Worm (Caenorhabditis elegans): ENCODE data around the gene srw-4.

Gene srw-4

DNA sequence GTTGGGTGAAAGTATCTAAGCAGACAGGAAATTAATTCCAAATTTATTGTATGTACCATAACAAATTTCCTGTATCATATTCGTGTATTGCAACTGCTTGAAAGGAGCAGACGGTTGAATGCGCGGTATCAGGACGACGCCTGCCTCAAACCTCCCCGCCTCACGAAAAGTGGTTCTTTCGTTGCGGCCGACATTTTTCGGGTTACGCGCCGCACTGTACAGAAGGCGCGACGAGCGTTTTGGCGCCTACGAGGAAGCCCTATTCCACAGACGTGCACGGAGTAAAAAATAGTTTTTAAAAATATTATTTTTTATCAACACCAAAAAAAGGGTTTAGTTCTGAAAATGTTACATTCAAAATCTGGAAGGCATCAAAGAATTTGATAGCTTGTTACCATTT, 31.5 kb upstream of the srw-4 start:
- no peak for TF ChIP-seq lin-13 (tag; optimal IDR thresholded peaks at IDR 0.05)
- TF ChIP-seq sem-2 (GFP tag; optimal IDR thresholded peaks at IDR 0.05), result no peak

DNA sequence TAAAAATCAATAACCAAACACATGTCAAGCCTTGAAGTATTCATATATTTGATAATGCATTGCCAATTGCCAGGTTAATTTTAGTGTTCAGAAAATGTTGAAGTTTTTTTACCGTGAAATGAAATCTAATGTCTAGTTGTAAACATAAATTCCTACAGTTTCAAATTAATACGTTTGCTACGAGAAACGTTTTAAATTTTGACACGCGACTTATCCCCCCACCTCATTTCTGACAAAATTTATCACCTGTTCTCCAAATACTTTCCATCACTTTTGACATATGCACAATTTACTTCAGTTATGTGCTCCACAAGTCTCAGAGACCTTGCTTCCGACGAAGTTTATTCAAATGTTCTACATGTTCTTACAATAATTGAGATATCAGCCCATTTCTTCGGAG, 25.4 kb upstream of the srw-4 start, which contains the start of gene srh-146:
srh-146 (plus strand) TSS at position 301 of the 400 bp plus-strand sequence.
- no peak for TF ChIP-seq nhr-76 (tag; optimal IDR thresholded peaks at IDR 0.05)
- no peak for TF ChIP-seq lin-13 (tag; optimal IDR thresholded peaks at IDR 0.05)
- no peak for TF ChIP-seq ceh-83 (GFP tag; optimal IDR thresholded peaks at IDR 0.05)
- no peak for TF ChIP-seq M03D4.4 (tag; optimal IDR thresholded peaks at IDR 0.05)
- no peak for TF ChIP-seq sem-2 (GFP tag; optimal IDR thresholded peaks at IDR 0.05)
- TF ChIP-seq tbx-8 (GFP tag; optimal IDR thresholded peaks at IDR 0.05), result no peak
- TF ChIP-seq mep-1 (tag; optimal IDR thresholded peaks at IDR 0.05), result no peak
- TF ChIP-seq elt-3 (tag; optimal IDR thresholded peaks at IDR 0.05), result no peak
- TF ChIP-seq mab-5 (tag; optimal IDR thresholded peaks at IDR 0.05), result no peak
- no peak for TF ChIP-seq ztf-11 (tag; optimal IDR thresholded peaks at IDR 0.05)
- no peak for TF ChIP-seq pha-4 (tag; optimal IDR thresholded peaks at IDR 0.05)
- no peak for TF ChIP-seq hlh-1 (tag; optimal IDR thresholded peaks at IDR 0.05)
- no peak for TF ChIP-seq mls-2 (tag; optimal IDR thresholded peaks at IDR 0.05)
- no peak for TF ChIP-seq unc-39 (tag; optimal IDR thresholded peaks at IDR 0.05)
- TF ChIP-seq nhr-2 (tag; optimal IDR thresholded peaks at IDR 0.05), result no peak
- TF ChIP-seq lin-32 (GFP tag; optimal IDR thresholded peaks at IDR 0.05), result no peak
- TF ChIP-seq blmp-1 (tag; optimal IDR thresholded peaks at IDR 0.05), result no peak
- TF ChIP-seq cnd-1 (tag; optimal IDR thresholded peaks at IDR 0.05), result no peak
- no peak for TF ChIP-seq bed-3 (GFP tag; optimal IDR thresholded peaks at IDR 0.05)

DNA sequence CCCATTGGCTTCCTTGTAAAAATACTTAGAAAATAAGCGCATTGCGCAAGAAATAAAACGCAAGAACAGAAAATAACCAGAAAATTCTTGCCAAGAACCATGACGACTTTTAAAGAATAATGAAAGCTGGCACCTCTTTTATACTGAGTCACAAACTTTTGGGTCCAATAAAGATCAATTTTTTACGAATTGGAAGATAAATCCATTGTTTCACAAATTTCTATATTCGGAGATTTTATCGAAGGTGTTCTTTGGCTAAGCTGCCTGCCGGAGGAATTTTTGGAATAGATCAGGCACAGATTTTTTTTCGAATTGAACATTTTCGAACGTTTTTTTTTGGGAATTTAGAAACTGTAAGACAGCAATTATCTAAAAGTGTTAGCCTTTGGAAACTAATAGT, 24.3 kb upstream of the srw-4 start, which contains the start of gene C31B8.9:
C31B8.9 (minus strand) TSS at position 101 of the 400 bp plus-strand sequence.
- TF ChIP-seq nhr-76 (tag; optimal IDR thresholded peaks at IDR 0.05) (no peak), nhr-28 (tag; optimal IDR thresholded peaks at IDR 0.05) (no peak), nhr-237 (tag; optimal IDR thresholded peaks at IDR 0.05) (no peak), nhr-2 (tag; optimal IDR thresholded peaks at IDR 0.05) (no peak), unc-62 (GFP tag; optimal IDR thresholded peaks at IDR 0.05) (no peak), nhr-12 (tag; optimal IDR thresholded peaks at IDR 0.05) (no peak), elt-3 (tag; optimal IDR thresholded peaks at IDR 0.05) (no peak), tbx-8 (GFP tag; optimal IDR thresholded peaks at IDR 0.05) (no peak), lin-13 (tag; optimal IDR thresholded peaks at IDR 0.05) (no peak), mep-1 (tag; optimal IDR thresholded peaks at IDR 0.05) (no peak), ces-1 (GFP tag; optimal IDR thresholded peaks at IDR 0.05) (no peak), ceh-43 (GFP tag; optimal IDR thresholded peaks at IDR 0.05) (no peak), blmp-1 (tag; optimal IDR thresholded peaks at IDR 0.05) (no peak), sptf-1 (tag; optimal IDR thresholded peaks at IDR 0.05) (no peak), mab-5 (tag; optimal IDR thresholded peaks at IDR 0.05) (no peak), sem-2 (GFP tag; optimal IDR thresholded peaks at IDR 0.05) (no peak), unc-39 (tag; optimal IDR thresholded peaks at IDR 0.05) (no peak), flh-1 (GFP tag; optimal IDR thresholded peaks at IDR 0.05) (no peak)

DNA sequence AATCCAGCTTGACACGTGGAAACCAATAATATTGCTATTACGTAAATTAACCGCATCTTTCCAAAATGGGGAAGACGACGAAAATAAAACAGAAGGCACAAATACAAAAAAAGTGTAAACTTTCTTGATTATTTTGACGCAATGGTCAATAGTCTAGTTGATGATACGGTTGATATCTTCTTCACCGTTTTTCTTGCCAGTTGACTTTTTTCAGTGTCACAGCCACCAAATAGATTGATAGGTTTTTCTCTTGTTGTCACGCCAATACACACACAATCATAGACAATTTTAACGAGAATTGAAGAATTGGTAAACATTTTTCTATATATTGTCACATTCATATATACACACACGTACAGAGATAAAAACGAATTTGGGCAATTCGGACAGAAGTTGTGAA, 20.9 kb upstream of the srw-4 start, which contains the start of gene zmp-3:
zmp-3 (minus strand) TSS at position 101 of the 400 bp plus-strand sequence.
- TF ChIP-seq nhr-76 (tag; optimal IDR thresholded peaks at IDR 0.05) (no peak), lsy-2 (tag; optimal IDR thresholded peaks at IDR 0.05) (no peak), zip-8 (tag; optimal IDR thresholded peaks at IDR 0.05) (no peak), ceh-39 (tag; optimal IDR thresholded peaks at IDR 0.05) (no peak), tbx-8 (GFP tag; optimal IDR thresholded peaks at IDR 0.05) (no peak), nhr-12 (tag; optimal IDR thresholded peaks at IDR 0.05) (no peak), mls-2 (tag; optimal IDR thresholded peaks at IDR 0.05) (no peak), M03D4.4 (tag; optimal IDR thresholded peaks at IDR 0.05) (no peak), unc-62 (GFP tag; optimal IDR thresholded peaks at IDR 0.05) (no peak), flh-1 (GFP tag; optimal IDR thresholded peaks at IDR 0.05) (no peak), bed-3 (GFP tag; optimal IDR thresholded peaks at IDR 0.05) (no peak), elt-3 (tag; optimal IDR thresholded peaks at IDR 0.05) (no peak)

DNA sequence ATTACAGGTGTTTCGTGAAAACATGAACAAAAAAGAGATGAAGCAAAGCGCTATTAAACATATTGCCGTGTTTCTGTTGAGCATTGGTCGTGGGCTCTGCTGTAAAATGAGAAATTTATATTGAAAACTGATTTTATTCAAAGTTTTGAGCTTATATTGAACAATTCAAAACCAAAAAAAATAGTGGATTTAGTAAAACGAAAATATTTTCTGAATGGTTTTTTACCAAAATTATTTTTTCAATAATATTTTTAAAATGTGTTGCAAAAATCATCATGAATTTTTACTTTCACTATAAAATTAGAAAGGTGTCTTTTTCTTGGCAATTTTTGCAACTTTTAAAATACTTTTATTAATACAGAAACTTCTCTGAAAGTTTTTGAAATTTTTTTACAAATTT, 14.6 kb upstream of the srw-4 start, which contains the start of gene C31B8.7:
C31B8.7 (minus strand) TSS at position 101 of the 400 bp plus-strand sequence.
- no peak for TF ChIP-seq elt-1 (tag; optimal IDR thresholded peaks at IDR 0.05; ENCODE audit: borderline replicate concordance, insufficient read depth)
- no peak for TF ChIP-seq mls-2 (tag; optimal IDR thresholded peaks at IDR 0.05)
- no peak for TF ChIP-seq blmp-1 (tag; optimal IDR thresholded peaks at IDR 0.05)
- no peak for TF ChIP-seq nhr-12 (tag; optimal IDR thresholded peaks at IDR 0.05)
- TF ChIP-seq flh-1 (GFP tag; optimal IDR thresholded peaks at IDR 0.05), result no peak
- TF ChIP-seq elt-3 (tag; optimal IDR thresholded peaks at IDR 0.05), result no peak
- no peak for TF ChIP-seq ceh-43 (GFP tag; optimal IDR thresholded peaks at IDR 0.05)
- no peak for TF ChIP-seq ceh-39 (tag; optimal IDR thresholded peaks at IDR 0.05)
- no peak for TF ChIP-seq sptf-1 (tag; optimal IDR thresholded peaks at IDR 0.05)
- no peak for TF ChIP-seq unc-39 (tag; optimal IDR thresholded peaks at IDR 0.05)
- no peak for TF ChIP-seq zip-8 (tag; optimal IDR thresholded peaks at IDR 0.05)
- TF ChIP-seq snpc-4 (tag; optimal IDR thresholded peaks at IDR 0.05), result no peak
- no peak for TF ChIP-seq pha-4 (tag; optimal IDR thresholded peaks at IDR 0.05)
- no peak for TF ChIP-seq mab-5 (tag; optimal IDR thresholded peaks at IDR 0.05)
- TF ChIP-seq unc-120 (tag; optimal IDR thresholded peaks at IDR 0.05; ENCODE audit: poor library complexity, severe bottlenecking), result no peak
- TF ChIP-seq bed-3 (GFP tag; optimal IDR thresholded peaks at IDR 0.05), result no peak
- TF ChIP-seq nhr-28 (tag; optimal IDR thresholded peaks at IDR 0.05), result no peak
